Worm (Caenorhabditis elegans) whole organism, early embryonic: Measurements from ENCODE around the gene mboa-1.

Experiments
- B0310.2 ChIP-seq: sonication (generic microtip); optimal IDR thresholded peaks from 2 replicates; lab custom pipeline; 2016; ENCODE audit warnings: mild to moderate bottlenecking, missing genetic modification characterization, missing compliant biosample characterization
- F13C5.2 ChIP-seq: sonication (generic microtip); optimal IDR thresholded peaks from 2 replicates; lab custom pipeline; 2017; ENCODE audit warnings: mild to moderate bottlenecking, missing genetic modification characterization, inconsistent platforms, missing compliant biosample characterization
- aly-1 ChIP-seq: sonication (generic microtip); optimal IDR thresholded peaks from 2 replicates; lab custom pipeline; 2016; ENCODE audit warnings: missing genetic modification characterization, missing compliant biosample characterization
- ama-1 ChIP-seq: fragments of 150-350 bp; optimal IDR thresholded peaks from 2 replicates; lab custom pipeline; 2014
- ceh-13 ChIP-seq: fragments of 200-800 bp; sonication (Bioruptor generic); optimal IDR thresholded peaks from 2 replicates; lab custom pipeline; 2018; ENCODE audit warnings: mild to moderate bottlenecking, missing genetic modification characterization, missing compliant biosample characterization
- ceh-36 ChIP-seq: sonication (generic microtip); optimal IDR thresholded peaks from 2 replicates; lab custom pipeline; 2016; ENCODE audit warnings: missing genetic modification characterization, inconsistent platforms, missing compliant biosample characterization
- ets-7 ChIP-seq: sonication (generic microtip); optimal IDR thresholded peaks from 2 replicates; lab custom pipeline; 2016; ENCODE audit warnings: missing genotype, missing genetic modification characterization, missing compliant biosample characterization
- flt-1 ChIP-seq: fragments of 200-800 bp; sonication (Bioruptor generic); IDR thresholded peaks from 2 replicates; pipeline ENCODE4 v1.3.6; 2022; ENCODE audit warnings: missing genetic modification characterization, missing compliant biosample characterization
- hmbx-1 ChIP-seq: sonication (generic microtip); optimal IDR thresholded peaks from 2 replicates; lab custom pipeline; 2016; ENCODE audit warnings: mild to moderate bottlenecking, missing genetic modification characterization, missing compliant biosample characterization
- hmg-4 ChIP-seq: fragments of 200-800 bp; sonication (Bioruptor generic); optimal IDR thresholded peaks from 2 replicates; lab custom pipeline; 2018; ENCODE audit warnings: mild to moderate bottlenecking, missing genetic modification characterization, missing compliant biosample characterization
- hnd-1 ChIP-seq: sonication (generic microtip); optimal IDR thresholded peaks from 2 replicates; lab custom pipeline; 2016; ENCODE audit warnings: missing genetic modification characterization, missing compliant biosample characterization
- pes-1 ChIP-seq: fragments of 200-800 bp; sonication (Bioruptor generic); IDR thresholded peaks from 2 replicates; pipeline ENCODE4 v1.3.6; 2022; ENCODE audit warnings: missing genetic modification reagents, missing genetic modification characterization, missing compliant biosample characterization
- scrt-1 ChIP-seq: fragments of 200-800 bp; sonication (Bioruptor generic); IDR thresholded peaks from 2 replicates; pipeline ENCODE4 v1.3.6; 2022; ENCODE audit warnings: missing genetic modification characterization, missing compliant biosample characterization
- sea-1 ChIP-seq: fragments of 200-800 bp; sonication (Bioruptor generic); conservative IDR thresholded peaks from 2 replicates; pipeline ENCODE4 v1.3.6; 2022; ENCODE audit warnings: missing genetic modification characterization, missing compliant biosample characterization
- tbx-11 ChIP-seq: fragments of 200-800 bp; sonication (Bioruptor generic); IDR thresholded peaks from 2 replicates; pipeline ENCODE4 v1.3.6; 2022; ENCODE audit warnings: missing genetic modification characterization, missing compliant biosample characterization
- tbx-37 ChIP-seq: fragments of 200-800 bp; sonication (Bioruptor generic); conservative IDR thresholded peaks from 2 replicates; pipeline ENCODE4 v1.3.6; 2022; ENCODE audit warnings: missing genetic modification reagents, missing genetic modification characterization, missing compliant biosample characterization
- tra-4 ChIP-seq: sonication (generic microtip); optimal IDR thresholded peaks from 2 replicates; lab custom pipeline; 2017; ENCODE audit warnings: missing genetic modification characterization, missing compliant biosample characterization

Gene mboa-1

ce11 chrX:16030506-16030905, at the start of gene mboa-1:
TSS of gene mboa-1 (plus strand) at chrX:16030806.
- TF ChIP-seq tbx-11 (GFP tag; lab: Robert Waterston, UW) (no peak), ceh-36 (tag; lab: Kevin White, UChicago) (no peak), F13C5.2 (tag; lab: Kevin White, UChicago) (no peak), hmbx-1 (tag; lab: Kevin White, UChicago) (no peak), hmg-4 (GFP tag; lab: Kevin White, UChicago) (no peak), scrt-1 (no peak), B0310.2 (tag; lab: Kevin White, UChicago) (no peak), pes-1 (no peak), flt-1 (GFP tag; lab: Robert Waterston, UW) (no peak), hnd-1 (no peak), ceh-13 (GFP tag; lab: Kevin White, UChicago) (no peak), aly-1 (tag; lab: Kevin White, UChicago) (no peak), sea-1 (GFP tag; lab: Robert Waterston, UW) (no peak), ets-7 (tag; lab: Kevin White, UChicago) (no peak)

DNA sequence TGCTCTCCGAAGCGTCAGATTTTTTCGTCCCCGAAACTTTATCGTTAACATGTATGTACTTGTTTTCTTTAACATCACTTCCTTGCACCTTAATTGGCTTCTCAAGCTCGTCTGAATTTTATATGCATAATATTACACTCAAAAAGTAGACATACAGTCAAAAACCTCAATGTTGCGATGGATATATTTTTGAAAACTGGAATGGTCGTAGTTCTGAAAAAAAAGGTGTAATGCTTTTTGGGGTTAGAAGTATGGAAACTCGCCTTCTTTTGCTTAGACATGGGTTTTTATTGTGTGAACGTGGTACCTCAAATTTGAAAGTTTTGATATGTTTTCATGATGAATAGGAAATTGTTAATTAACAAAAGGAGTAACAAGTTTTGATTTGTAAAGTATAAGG, 48.0 kb upstream of the mboa-1 start, which contains the start of gene C09G1.2:
Gene C09G1.2 (minus strand): TSS at position 101 of the 400 bp plus-strand sequence.
- no peak for TF ChIP-seq hmbx-1 (tag; lab: Kevin White, UChicago)
- no peak for TF ChIP-seq sea-1 (GFP tag; lab: Robert Waterston, UW)
- TF ChIP-seq ceh-36 (tag; lab: Kevin White, UChicago), result no peak
- no peak for TF ChIP-seq flt-1 (GFP tag; lab: Robert Waterston, UW)
- no peak for TF ChIP-seq hmg-4 (GFP tag; lab: Kevin White, UChicago)
- TF ChIP-seq tbx-11 (GFP tag; lab: Robert Waterston, UW), result no peak
- no peak for TF ChIP-seq tra-4 (tag; lab: Kevin White, UChicago)
- no peak for TF ChIP-seq B0310.2 (tag; lab: Kevin White, UChicago)
- no peak for TF ChIP-seq aly-1 (tag; lab: Kevin White, UChicago)

ce11 chrX:15983288-15983687, 47.3 kb upstream of the mboa-1 start:
- TF ChIP-seq ama-1 (lab: Kevin White, UChicago), result no peak
- no peak for TF ChIP-seq aly-1 (tag; lab: Kevin White, UChicago)
- TF ChIP-seq ets-7 (tag; lab: Kevin White, UChicago), result no peak
- TF ChIP-seq hmbx-1 (tag; lab: Kevin White, UChicago), result no peak
- TF ChIP-seq tra-4 (tag; lab: Kevin White, UChicago), result no peak
- TF ChIP-seq scrt-1, result no peak
- TF ChIP-seq hnd-1, result no peak

ce11 chrX:15988577-15988976, 42.0 kb upstream of the mboa-1 start:
- no peak for TF ChIP-seq B0310.2 (tag; lab: Kevin White, UChicago)
- TF ChIP-seq hnd-1, result no peak
- no peak for TF ChIP-seq hmg-4 (GFP tag; lab: Kevin White, UChicago)
- TF ChIP-seq ceh-13 (GFP tag; lab: Kevin White, UChicago), result no peak
- no peak for TF ChIP-seq scrt-1
- TF ChIP-seq sea-1 (GFP tag; lab: Robert Waterston, UW), result no peak
- no peak for TF ChIP-seq tbx-11 (GFP tag; lab: Robert Waterston, UW)
- TF ChIP-seq ets-7 (tag; lab: Kevin White, UChicago), result no peak
- TF ChIP-seq tra-4 (tag; lab: Kevin White, UChicago), result no peak
- no peak for TF ChIP-seq tbx-37
- no peak for TF ChIP-seq pes-1
- no peak for TF ChIP-seq F13C5.2 (tag; lab: Kevin White, UChicago)
- no peak for TF ChIP-seq hmbx-1 (tag; lab: Kevin White, UChicago)
- no peak for TF ChIP-seq ama-1 (lab: Kevin White, UChicago)
- no peak for TF ChIP-seq flt-1 (GFP tag; lab: Robert Waterston, UW)

ce11 chrX:15992806-15993205, 37.8 kb upstream of the mboa-1 start:
- TF ChIP-seq hmg-4 (GFP tag; lab: Kevin White, UChicago) (no peak), sea-1 (GFP tag; lab: Robert Waterston, UW) (no peak), ceh-13 (GFP tag; lab: Kevin White, UChicago) (no peak), tra-4 (tag; lab: Kevin White, UChicago) (no peak), pes-1 (no peak)

- no peak for TF ChIP-seq sea-1 (GFP tag; lab: Robert Waterston, UW)
- TF ChIP-seq F13C5.2 (tag; lab: Kevin White, UChicago), result no peak
- TF ChIP-seq hmbx-1 (tag; lab: Kevin White, UChicago), result no peak
- TF ChIP-seq tbx-37, result no peak
- TF ChIP-seq tbx-11 (GFP tag; lab: Robert Waterston, UW), result no peak
- TF ChIP-seq B0310.2 (tag; lab: Kevin White, UChicago), result no peak
- no peak for TF ChIP-seq hmg-4 (GFP tag; lab: Kevin White, UChicago)
- no peak for TF ChIP-seq flt-1 (GFP tag; lab: Robert Waterston, UW)
- TF ChIP-seq pes-1, result no peak
- no peak for TF ChIP-seq aly-1 (tag; lab: Kevin White, UChicago)
- no peak for TF ChIP-seq ama-1 (lab: Kevin White, UChicago)
- no peak for TF ChIP-seq hnd-1
- TF ChIP-seq tra-4 (tag; lab: Kevin White, UChicago), result no peak
- TF ChIP-seq scrt-1, result no peak
- TF ChIP-seq ets-7 (tag; lab: Kevin White, UChicago), result no peak
- no peak for TF ChIP-seq ceh-13 (GFP tag; lab: Kevin White, UChicago)
Measured at ce11 chrX:15993916-15994315, 36.7 kb upstream of the mboa-1 start.

DNA sequence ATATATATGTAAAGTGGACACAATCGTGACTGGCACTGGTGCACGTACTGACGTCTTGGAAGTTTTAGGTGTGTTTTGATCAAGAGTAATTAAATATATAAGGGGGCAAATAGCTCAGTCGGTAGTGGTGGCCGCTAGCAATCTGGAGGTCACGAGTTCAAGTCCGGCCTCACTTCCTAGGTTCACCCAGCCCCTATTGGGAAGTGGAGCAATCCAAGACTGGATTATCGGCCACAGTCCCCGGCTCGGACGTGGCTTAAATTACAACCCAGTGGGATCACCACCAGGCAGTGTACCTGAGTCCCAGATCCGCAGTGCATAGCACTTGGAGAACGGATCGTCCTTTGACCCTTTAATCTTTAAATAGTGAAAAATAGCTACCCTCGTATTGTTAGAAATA, 33.5 kb upstream of the mboa-1 start:
- TF ChIP-seq tbx-37 (no peak), F13C5.2 (tag; lab: Kevin White, UChicago) (no peak), ceh-36 (tag; lab: Kevin White, UChicago) (no peak), ceh-13 (GFP tag; lab: Kevin White, UChicago) (no peak), tra-4 (tag; lab: Kevin White, UChicago) (no peak), tbx-11 (GFP tag; lab: Robert Waterston, UW) (no peak), B0310.2 (tag; lab: Kevin White, UChicago) (no peak), flt-1 (GFP tag; lab: Robert Waterston, UW) (no peak)
